Fruit fly (Drosophila melanogaster): ENCODE results near the gene nSyb.

DNA sequence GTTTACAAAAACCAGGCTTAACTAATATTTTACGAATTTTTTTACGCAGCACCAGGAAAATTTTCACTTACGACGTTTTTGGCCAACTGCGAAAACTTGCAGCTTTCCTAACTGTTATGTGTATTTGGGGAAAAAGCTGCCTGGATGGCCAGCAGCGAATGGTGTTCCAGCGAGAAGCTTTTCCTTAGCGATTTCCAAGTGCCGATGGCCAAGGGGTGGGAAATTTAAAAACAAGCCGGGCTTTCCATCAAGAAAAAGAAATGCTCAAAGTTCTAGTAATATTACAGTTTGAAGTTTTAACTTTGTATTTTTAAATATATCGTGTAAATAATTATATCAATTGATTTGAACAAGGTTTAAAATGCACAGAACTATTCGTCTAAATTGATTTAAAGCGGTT is at the start of gene nSyb:
- TF ChIP-seq Hr39 (GFP tag; optimal IDR thresholded peaks at IDR 0.05): no peak
- no peak for TF ChIP-seq topi (GFP tag; optimal IDR thresholded peaks at IDR 0.05)
- no peak for TF ChIP-seq CG11762 (GFP tag; optimal IDR thresholded peaks at IDR 0.05; ENCODE audit: insufficient read depth)
- no peak for TF ChIP-seq salr (GFP tag; optimal IDR thresholded peaks at IDR 0.05)
- no peak for TF ChIP-seq CG6808 (GFP tag; optimal IDR thresholded peaks at IDR 0.05)
- TF ChIP-seq Eip75B (GFP tag; optimal IDR thresholded peaks at IDR 0.05): no peak

Data from whole organism, prepupa.